Worm (Caenorhabditis elegans): ENCODE results near the gene irld-8.

- no peak for TF ChIP-seq hlh-4 (tag; optimal IDR thresholded peaks at IDR 0.05)
- TF ChIP-seq lin-13 (GFP tag; optimal IDR thresholded peaks at IDR 0.05): no peak
- TF ChIP-seq tlp-1 (tag; optimal IDR thresholded peaks at IDR 0.05): no peak
These were observed 47.3 kb upstream of the irld-8 start for ce11 chrIV:8068280-8068679.

Measured in whole organism, L1 larva.